Fruit fly (Drosophila melanogaster): ENCODE results near the gene myd.

DNA sequence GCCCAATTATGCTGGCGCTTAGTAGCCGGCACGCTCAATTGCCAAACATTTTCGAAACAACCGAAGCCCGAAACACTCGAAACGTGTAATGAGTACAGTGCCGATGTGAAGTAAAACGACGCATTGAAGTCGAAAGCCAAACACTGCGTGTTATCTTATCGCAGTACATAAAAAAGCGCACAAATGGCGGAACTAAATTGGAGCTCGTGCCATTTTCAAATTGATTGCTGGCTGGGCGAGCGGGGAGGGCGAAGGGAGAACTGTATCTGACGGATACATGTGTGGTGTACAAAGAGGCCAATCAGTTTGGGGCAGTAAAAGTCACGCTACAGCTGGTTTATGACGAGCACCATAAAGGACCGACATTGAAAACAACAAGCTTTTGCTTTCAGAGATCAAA is 42.9 kb downstream of the myd start:
- no peak for TF ChIP-seq Hr38 (GFP tag; optimal IDR thresholded peaks at IDR 0.05)
- TF ChIP-seq pdm3 (GFP tag; optimal IDR thresholded peaks at IDR 0.05): no peak
